Worm (Caenorhabditis elegans): Measurements from ENCODE around the gene snu-66.

DNA sequence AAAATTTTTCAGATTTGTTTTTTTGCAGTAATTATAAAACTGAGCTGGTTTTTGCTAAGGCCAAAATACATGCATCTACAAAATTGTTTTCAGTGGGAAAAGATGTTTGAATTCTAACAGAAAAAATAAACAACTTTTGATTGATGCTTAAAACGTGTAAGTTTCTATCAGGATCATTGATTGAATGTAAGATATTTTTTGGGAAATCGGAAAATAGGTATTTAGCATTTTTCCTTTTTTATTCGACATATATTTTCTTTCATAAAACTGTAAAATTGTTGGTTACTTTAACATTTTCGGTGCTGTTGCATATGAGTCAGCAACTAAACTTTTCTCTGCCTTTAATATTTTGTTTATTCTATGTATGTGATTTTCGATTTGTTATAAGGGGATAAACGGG is 51.0 kb downstream of the snu-66 start, which contains the start of gene C54F6.20:
- TF ChIP-seq lin-13 (GFP tag; optimal IDR thresholded peaks at IDR 0.05) (no peak), nhr-6 (tag; optimal IDR thresholded peaks at IDR 0.05) (no peak), mab-5 (tag; optimal IDR thresholded peaks at IDR 0.05) (no peak), nhr-11 (tag; optimal IDR thresholded peaks at IDR 0.05) (no peak), ztf-4 (tag; optimal IDR thresholded peaks at IDR 0.05) (no peak), nhr-21 (tag; optimal IDR thresholded peaks at IDR 0.05) (no peak), crh-2 (tag; optimal IDR thresholded peaks at IDR 0.05) (no peak), ztf-1 (GFP tag; conservative IDR thresholded peaks at IDR 0.05) (no peak), dmd-4 (tag; optimal IDR thresholded peaks at IDR 0.05) (no peak)

All from whole organism, L2 larva.